Worm (Caenorhabditis elegans) whole organism, L3 larva: ENCODE results near the gene eif-3.L.
"Not testable (repeated sequence)": the region's sequence is repeated elsewhere in the genome, so short reads cannot be mapped to it uniquely, and the experiment has no call there.

Experiments
- aly-2 ChIP-seq: fragments of 150-350 bp; optimal IDR thresholded peaks from 2 replicates; lab custom pipeline; 2014; ENCODE audit warnings: missing biosample characterization, missing genetic modification characterization
- ama-1 ChIP-seq: fragments of 150-350 bp; optimal IDR thresholded peaks from 2 replicates; lab custom pipeline; 2018
- ceh-16 ChIP-seq: sonication (generic microtip); optimal IDR thresholded peaks from 2 replicates; lab custom pipeline; 2017; ENCODE audit warnings: missing biosample characterization, missing genetic modification characterization
- ceh-28 ChIP-seq: fragments of 150-350 bp; optimal IDR thresholded peaks from 2 replicates; lab custom pipeline; 2014; ENCODE audit warnings: missing biosample characterization, missing genetic modification reagents, missing genetic modification characterization
- ceh-82 ChIP-seq: fragments of 150-350 bp; optimal IDR thresholded peaks from 2 replicates; lab custom pipeline; 2014; ENCODE audit warnings: missing biosample characterization, missing genetic modification characterization
- ceh-9 ChIP-seq: sonication (generic microtip); optimal IDR thresholded peaks from 2 replicates; lab custom pipeline; 2018; ENCODE audit warnings: missing biosample characterization, missing genetic modification characterization
- daf-12 ChIP-seq: fragments of 150-350 bp; optimal IDR thresholded peaks from 2 replicates; lab custom pipeline; 2014; ENCODE audit warnings: missing biosample characterization, missing genetic modification reagents, missing genetic modification characterization
- egl-27 ChIP-seq: sonication (generic microtip); optimal IDR thresholded peaks from 4 replicates; lab custom pipeline; 2017; ENCODE audit warnings: missing biosample characterization, missing genetic modification reagents, missing genetic modification characterization
- egl-5 ChIP-seq: fragments of 150-350 bp; optimal IDR thresholded peaks from 2 replicates; lab custom pipeline; 2017; ENCODE audit warnings: missing biosample characterization, missing genetic modification reagents, missing genetic modification characterization, inconsistent platforms
- elt-2 ChIP-seq: sonication (generic microtip); optimal IDR thresholded peaks from 2 replicates; lab custom pipeline; 2016; ENCODE audit warnings: missing genetic modification reagents, mild to moderate bottlenecking, missing genetic modification characterization, missing compliant biosample characterization
- elt-3 ChIP-seq, 3 experiments: fragments of 150-350 bp in 1 of 3; sonication (generic microtip) in 2 of 3; optimal IDR thresholded peaks; 2 replicates in 2 of 3; 4 replicates in 1 of 3; lab custom pipeline; 2014 to 2017; ENCODE audit warnings: missing biosample characterization in 3 of 3, missing genetic modification characterization in 3 of 3
- eor-1 ChIP-seq, 2 experiments: fragments of 150-350 bp; optimal IDR thresholded peaks; 2 replicates each; lab custom pipeline; 2014 to 2018; ENCODE audit warnings: missing biosample characterization in 2 of 2, missing genetic modification characterization in 2 of 2
- fkh-10 ChIP-seq: sonication (generic microtip); optimal IDR thresholded peaks from 2 replicates; lab custom pipeline; 2017; ENCODE audit warnings: missing biosample characterization, missing genetic modification reagents, missing genetic modification characterization
- fkh-2 ChIP-seq: fragments of 150-350 bp; optimal IDR thresholded peaks from 2 replicates; lab custom pipeline; 2014; ENCODE audit warnings: missing biosample characterization, missing genetic modification reagents, missing genetic modification characterization
- fos-1 ChIP-seq: fragments of 150-350 bp; optimal IDR thresholded peaks from 2 replicates; lab custom pipeline; 2014; ENCODE audit warnings: missing biosample characterization, missing genetic modification characterization
- hmg-11 ChIP-seq: sonication (generic microtip); optimal IDR thresholded peaks from 2 replicates; lab custom pipeline; 2016; ENCODE audit warnings: missing genetic modification characterization, missing compliant biosample characterization
- lin-15B ChIP-seq: fragments of 150-350 bp; optimal IDR thresholded peaks from 2 replicates; lab custom pipeline; 2014; ENCODE audit warnings: missing biosample characterization, missing genetic modification characterization
- lin-39 ChIP-seq: fragments of 150-350 bp; optimal IDR thresholded peaks from 2 replicates; lab custom pipeline; 2018; ENCODE audit warnings: missing biosample characterization, missing genetic modification reagents, missing genetic modification characterization
- lsy-12 ChIP-seq: sonication (generic microtip); optimal IDR thresholded peaks from 2 replicates; lab custom pipeline; 2016; ENCODE audit warnings: mild to moderate bottlenecking, missing genetic modification characterization, missing compliant biosample characterization
- mdl-1 ChIP-seq: fragments of 150-350 bp; optimal IDR thresholded peaks from 2 replicates; lab custom pipeline; 2014; ENCODE audit warnings: missing biosample characterization, missing genetic modification characterization
- mml-1 ChIP-seq: fragments of 150-350 bp; sonication (generic microtip); optimal IDR thresholded peaks from 3 replicates; lab custom pipeline; 2014; ENCODE audit warnings: missing biosample characterization, missing genetic modification characterization
- nfya-1 ChIP-seq: sonication (generic microtip); optimal IDR thresholded peaks from 2 replicates; lab custom pipeline; 2017; ENCODE audit warnings: missing genetic modification characterization, mild to moderate bottlenecking, missing compliant biosample characterization, antibody characterized with exemption, moderate library complexity; ENCODE audit not compliant: insufficient read depth
- nhr-11 ChIP-seq: fragments of 150-350 bp; optimal IDR thresholded peaks from 2 replicates; lab custom pipeline; 2014; ENCODE audit warnings: missing biosample characterization, missing genetic modification characterization
- nhr-12 ChIP-seq: fragments of 150-350 bp; optimal IDR thresholded peaks from 2 replicates; lab custom pipeline; 2014; ENCODE audit warnings: missing biosample characterization, missing genetic modification characterization
- nhr-23 ChIP-seq: fragments of 150-350 bp; optimal IDR thresholded peaks from 2 replicates; lab custom pipeline; 2014; ENCODE audit warnings: missing biosample characterization, missing genetic modification reagents, missing genetic modification characterization
- nhr-43 ChIP-seq: sonication (generic microtip); optimal IDR thresholded peaks from 2 replicates; lab custom pipeline; 2016; ENCODE audit warnings: mild to moderate bottlenecking, missing genetic modification characterization, missing compliant biosample characterization; ENCODE audit not compliant: poor library complexity, severe bottlenecking
- nhr-76 ChIP-seq: fragments of 150-350 bp; sonication (generic microtip); optimal IDR thresholded peaks from 5 replicates; lab custom pipeline; 2014; ENCODE audit warnings: missing biosample characterization, missing genetic modification characterization
- pha-4 ChIP-seq: fragments of 150-350 bp; optimal IDR thresholded peaks from 2 replicates; lab custom pipeline; 2014; ENCODE audit warnings: missing biosample characterization, missing genetic modification reagents, missing genetic modification characterization
- skn-1 ChIP-seq: fragments of 150-350 bp; optimal IDR thresholded peaks from 2 replicates; lab custom pipeline; 2014; ENCODE audit warnings: missing biosample characterization, missing genetic modification characterization
- tbx-2 ChIP-seq: sonication (generic microtip); optimal IDR thresholded peaks from 2 replicates; lab custom pipeline; 2016; ENCODE audit warnings: mild to moderate bottlenecking, missing genetic modification characterization, missing compliant biosample characterization
- ztf-4 ChIP-seq: fragments of 150-350 bp; optimal IDR thresholded peaks from 2 replicates; lab custom pipeline; 2014; ENCODE audit warnings: missing biosample characterization, missing genetic modification characterization

eif-3.L gene

DNA sequence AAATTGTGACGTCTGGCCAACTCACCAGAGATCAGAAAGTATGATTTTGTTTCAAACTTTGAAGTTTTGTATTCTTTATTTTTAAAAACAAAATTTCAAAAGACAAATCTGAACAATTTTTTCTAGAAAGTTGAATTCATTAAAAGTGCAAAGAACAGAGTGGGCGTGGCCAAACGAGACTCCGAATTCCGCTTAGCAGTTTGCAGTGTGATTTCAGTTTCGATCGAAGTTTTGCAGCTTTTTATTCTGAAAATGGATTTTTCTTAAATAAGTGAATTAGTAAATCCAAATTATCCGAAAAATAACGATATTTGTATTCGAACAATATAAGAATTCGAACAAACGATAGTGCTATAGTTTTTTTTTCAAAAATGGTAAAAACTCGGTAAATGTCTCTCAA, 11.2 kb upstream of the eif-3.L start:
- TF ChIP-seq nhr-76 (tag; lab: Kevin White, UChicago) (no peak), skn-1 (tag; lab: Kevin White, UChicago) (no peak), tbx-2 (no peak), ama-1 (no peak), eor-1 (tag; optimal IDR thresholded peaks at IDR 0.05; lab: Kevin White, UChicago) (no peak), lin-15B (tag; lab: Kevin White, UChicago) (no peak), nfya-1 (peak; percentile 25), ceh-82 (tag; lab: Kevin White, UChicago) (no peak)
- TF ChIP-seq, all 47 proteins: peak for 1

ce11 chrII:5630851-5631401, 8.6 kb upstream of the eif-3.L start, which contains the start of the genes F59E12.6 and npl-4.1:
Gene F59E12.6 (minus strand): TSS chrII:5630951.
Gene npl-4.1 (plus strand): TSS chrII:5631351.
- not testable (repeated sequence) for TF ChIP-seq pha-4 (tag; lab: Kevin White, UChicago); egl-5; ceh-16 (tag; lab: Kevin White, UChicago)

ce11 chrII:5628326-5628818, 6.1 kb upstream of the eif-3.L start, which contains the start of gene F59E12.15:
Gene F59E12.15 (minus strand): TSS chrII:5628376.
- TF ChIP-seq lin-39 (tag; lab: Kevin White, UChicago) (no peak), egl-27 (tag; lab: Kevin White, UChicago) (no peak), aly-2 (tag; lab: Kevin White, UChicago) (no peak), ceh-28 (tag; lab: Kevin White, UChicago) (no peak), fos-1 (tag; lab: Kevin White, UChicago) (no peak), nhr-12 (no peak), hmg-11 (tag; lab: Kevin White, UChicago) (no peak), nhr-43 (tag; lab: Kevin White, UChicago) (no peak), fkh-2 (tag; lab: Kevin White, UChicago) (no peak), mdl-1 (no peak), mml-1 (tag; lab: Kevin White, UChicago) (no peak), daf-12 (tag; lab: Kevin White, UChicago) (no peak), fkh-10 (GFP tag; lab: Kevin White, UChicago) (no peak), lsy-12 (tag; lab: Kevin White, UChicago) (no peak), nhr-76 (tag; lab: Kevin White, UChicago) (no peak), elt-3 (tag; optimal IDR thresholded peaks at IDR 0.05; lab: Kevin White, UChicago) (no peak), pha-4 (tag; lab: Kevin White, UChicago) (no peak)

- no peak for TF ChIP-seq lin-39 (tag; lab: Kevin White, UChicago)
- no peak for TF ChIP-seq ztf-4 (tag; lab: Kevin White, UChicago)
- TF ChIP-seq nhr-23 (tag; lab: Kevin White, UChicago) = peak; percentile 48
- peak; percentile 8 for TF ChIP-seq ceh-28 (tag; lab: Kevin White, UChicago)
- peak; percentile 15 for TF ChIP-seq nhr-43 (tag; lab: Kevin White, UChicago)
- TF ChIP-seq elt-2 = peak; percentile 71
- peak; percentile 9 for TF ChIP-seq nfya-1
- TF ChIP-seq, all 47 proteins: peak for 5
Measured at ce11 chrII:5619298-5619697, 3.0 kb downstream of the eif-3.L start, which contains the start of gene dhs-6. Gene dhs-6 (minus strand): TSS chrII:5619319.

DNA sequence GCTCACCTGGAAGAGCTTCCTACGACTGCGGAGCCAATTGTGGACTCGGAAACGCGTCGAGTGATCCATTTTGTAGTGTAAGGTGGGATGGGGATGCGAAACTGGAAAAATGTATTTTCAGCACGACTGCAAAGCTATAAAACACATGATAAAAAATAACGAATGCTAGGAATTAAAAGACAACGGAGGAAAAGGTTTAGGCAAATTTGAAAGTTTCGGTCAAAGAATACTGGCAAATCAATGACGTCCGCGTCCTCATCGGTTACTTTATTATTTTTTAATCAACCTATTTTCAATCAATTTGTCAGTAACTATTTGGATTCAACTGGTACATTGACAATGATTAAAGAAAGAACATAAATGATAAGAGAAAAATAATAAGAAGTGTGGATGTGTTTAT, 14.5 kb downstream of the eif-3.L start, which contains the start of gene C17G10.7:
Gene C17G10.7, minus strand, starts transcription at position 101 of the 400 bp plus-strand sequence.
- no peak for TF ChIP-seq egl-5
- no peak for TF ChIP-seq nhr-11 (tag; lab: Kevin White, UChicago)
- no peak for TF ChIP-seq tbx-2
- no peak for TF ChIP-seq mdl-1
- TF ChIP-seq ceh-82 (tag; lab: Kevin White, UChicago) = no peak
- TF ChIP-seq eor-1 (tag; optimal IDR thresholded peaks at IDR 0.05; lab: Kevin White, UChicago) = no peak
- no peak for TF ChIP-seq ceh-9 (tag; lab: Kevin White, UChicago)
